Worm (Caenorhabditis elegans) whole organism, L4 larva: Measurements from ENCODE around the gene F46B6.9.

Experiments used
- F26F4.8 ChIP-seq: fragments of 200-800 bp; sonication (Bioruptor generic); conservative IDR thresholded peaks from 2 replicates; pipeline ENCODE4 v1.3.6; 2022; ENCODE audit warnings: missing genetic modification characterization, missing compliant biosample characterization
- F49E8.2 ChIP-seq: sonication (generic microtip); optimal IDR thresholded peaks from 2 replicates; lab custom pipeline; 2016; ENCODE audit warnings: missing compliant biosample characterization, mild to moderate bottlenecking, missing genetic modification characterization, borderline replicate concordance
- T20F7.1 ChIP-seq: fragments of 200-800 bp; sonication (Bioruptor generic); optimal IDR thresholded peaks from 2 replicates; lab custom pipeline; 2018; ENCODE audit warnings: mild to moderate bottlenecking, missing genetic modification characterization, missing compliant biosample characterization
- T26A8.4 ChIP-seq: fragments of 200-800 bp; sonication (Bioruptor generic); IDR thresholded peaks from 2 replicates; pipeline ENCODE4 v1.3.6; 2022; ENCODE audit warnings: missing genetic modification characterization, missing compliant biosample characterization
- aly-2 ChIP-seq: sonication (generic microtip); optimal IDR thresholded peaks from 2 replicates; lab custom pipeline; 2018; ENCODE audit warnings: missing biosample characterization, missing genetic modification characterization
- ceh-20 ChIP-seq: fragments of 200-800 bp; sonication (Bioruptor generic); IDR thresholded peaks from 2 replicates; pipeline ENCODE4 v1.3.6; 2022; ENCODE audit warnings: missing genetic modification reagents, missing genetic modification characterization, missing compliant biosample characterization
- ces-1 ChIP-seq: fragments of 150-350 bp; sonication (generic microtip); optimal IDR thresholded peaks from 4 replicates; lab custom pipeline; 2014; ENCODE audit warnings: missing biosample characterization, missing genetic modification reagents, missing genetic modification characterization
- cey-2 ChIP-seq: sonication (generic microtip); optimal IDR thresholded peaks from 3 replicates; lab custom pipeline; 2017; ENCODE audit warnings: missing genetic modification characterization, mild to moderate bottlenecking, missing compliant biosample characterization, antibody characterized with exemption, borderline replicate concordance; ENCODE audit not compliant: insufficient read depth
- daf-16 ChIP-seq, 3 experiments: sonication (generic microtip); optimal IDR thresholded peaks; 2 replicates each; lab custom pipeline; 2016 to 2017; ENCODE audit warnings: missing genetic modification characterization in 3 of 3, missing genetic modification reagents in 3 of 3, mild to moderate bottlenecking in 2 of 3, missing compliant biosample characterization in 2 of 3, missing biosample characterization in 1 of 3, moderate library complexity in 1 of 3
- dmd-6 ChIP-seq: fragments of 200-800 bp; sonication (Bioruptor generic); IDR thresholded peaks from 2 replicates; pipeline ENCODE4 v1.3.6; 2022; ENCODE audit warnings: missing genetic modification reagents, missing genetic modification characterization, missing compliant biosample characterization
- dve-1 ChIP-seq: sonication (generic microtip); optimal IDR thresholded peaks from 2 replicates; lab custom pipeline; 2017; ENCODE audit warnings: antibody characterized with exemption, mild to moderate bottlenecking, missing genetic modification characterization, missing compliant biosample characterization; ENCODE audit not compliant: insufficient read depth
- hlh-11 ChIP-seq: fragments of 200-800 bp; sonication (Bioruptor generic); optimal IDR thresholded peaks from 2 replicates; lab custom pipeline; 2018; ENCODE audit warnings: mild to moderate bottlenecking, missing genetic modification characterization, missing compliant biosample characterization
- hlh-30 ChIP-seq: sonication (generic microtip); optimal IDR thresholded peaks from 2 replicates; lab custom pipeline; 2017; ENCODE audit warnings: antibody characterized with exemption, mild to moderate bottlenecking, missing genetic modification characterization, missing compliant biosample characterization; ENCODE audit not compliant: insufficient read depth
- hmg-1.1 ChIP-seq: fragments of 200-800 bp; sonication (Bioruptor generic); IDR thresholded peaks from 2 replicates; pipeline ENCODE4 v1.3.6; 2022; ENCODE audit warnings: missing genetic modification reagents, missing genetic modification characterization, missing compliant biosample characterization
- jun-1 ChIP-seq: fragments of 150-350 bp; optimal IDR thresholded peaks from 2 replicates; lab custom pipeline; 2014; ENCODE audit warnings: missing biosample characterization, missing genetic modification reagents, missing genetic modification characterization
- lir-3 ChIP-seq: sonication (generic microtip); optimal IDR thresholded peaks from 2 replicates; lab custom pipeline; 2016; ENCODE audit warnings: mild to moderate bottlenecking, missing genetic modification characterization, missing compliant biosample characterization
- mdl-1 ChIP-seq, 2 experiments: fragments of 150-350 bp in 1 of 2; sonication (generic microtip) in 1 of 2; optimal IDR thresholded peaks; 2 replicates each; lab custom pipeline; 2014 to 2017; ENCODE audit warnings: missing biosample characterization in 2 of 2, missing genetic modification characterization in 2 of 2
- mxl-2 ChIP-seq: fragments of 200-800 bp; sonication (Bioruptor generic); conservative IDR thresholded peaks from 2 replicates; pipeline ENCODE4 v1.3.6; 2022; ENCODE audit warnings: missing genetic modification reagents, missing genetic modification characterization, missing compliant biosample characterization
- mxl-3 ChIP-seq: fragments of 200-800 bp; sonication (Bioruptor generic); optimal IDR thresholded peaks from 2 replicates; lab custom pipeline; 2018; ENCODE audit warnings: mild to moderate bottlenecking, missing genetic modification characterization, missing compliant biosample characterization
- nhr-102 ChIP-seq: sonication (generic microtip); optimal IDR thresholded peaks from 2 replicates; lab custom pipeline; 2016; ENCODE audit warnings: mild to moderate bottlenecking, missing genetic modification characterization, moderate library complexity, missing compliant biosample characterization
- nhr-11 ChIP-seq: fragments of 150-350 bp; optimal IDR thresholded peaks from 2 replicates; lab custom pipeline; 2014; ENCODE audit warnings: missing biosample characterization, missing genetic modification characterization
- nhr-28 ChIP-seq: fragments of 150-350 bp; optimal IDR thresholded peaks from 2 replicates; lab custom pipeline; 2014; ENCODE audit warnings: missing biosample characterization, missing genetic modification characterization
- nhr-42 ChIP-seq: fragments of 200-800 bp; sonication (Bioruptor generic); IDR thresholded peaks from 2 replicates; pipeline ENCODE4 v1.3.6; 2022; ENCODE audit warnings: missing genetic modification characterization, missing compliant biosample characterization
- nhr-76 ChIP-seq: fragments of 150-350 bp; optimal IDR thresholded peaks from 2 replicates; lab custom pipeline; 2014; ENCODE audit warnings: missing biosample characterization, missing genetic modification characterization
- nhr-77 ChIP-seq: fragments of 150-350 bp; optimal IDR thresholded peaks from 2 replicates; lab custom pipeline; 2014; ENCODE audit warnings: missing biosample characterization, missing genetic modification characterization
- php-3 ChIP-seq: fragments of 200-800 bp; sonication (Bioruptor generic); IDR thresholded peaks from 2 replicates; pipeline ENCODE4 v1.3.6; 2022; ENCODE audit warnings: missing genetic modification reagents, missing genetic modification characterization, missing compliant biosample characterization
- sdz-12 ChIP-seq: fragments of 200-800 bp; sonication (Bioruptor generic); optimal IDR thresholded peaks from 2 replicates; lab custom pipeline; 2018; ENCODE audit warnings: mild to moderate bottlenecking, missing genetic modification characterization, missing compliant biosample characterization
- spr-3 ChIP-seq: fragments of 200-800 bp; sonication (Bioruptor generic); optimal IDR thresholded peaks from 2 replicates; lab custom pipeline; 2018; ENCODE audit warnings: mild to moderate bottlenecking, missing genetic modification characterization, missing compliant biosample characterization
- unc-62 ChIP-seq, 3 experiments: fragments of 150-350 bp in 1 of 3; sonication (generic microtip); optimal IDR thresholded peaks in 2 of 3; peaks in 1 of 3; 1 replicate in 1 of 3; 2 replicates in 2 of 3; lab custom pipeline; 2014 to 2017; ENCODE audit warnings: missing biosample characterization in 3 of 3, missing genetic modification characterization in 3 of 3, missing genetic modification reagents in 3 of 3, missing genotype in 1 of 3
- vab-7 ChIP-seq: fragments of 200-800 bp; sonication (Bioruptor generic); IDR thresholded peaks from 2 replicates; pipeline ENCODE4 v1.3.6; 2022; ENCODE audit warnings: missing genetic modification reagents, missing genetic modification characterization, missing compliant biosample characterization
- zfp-3 ChIP-seq: fragments of 200-800 bp; sonication (Bioruptor generic); conservative IDR thresholded peaks from 2 replicates; pipeline ENCODE4 v1.3.6; 2022; ENCODE audit warnings: missing genetic modification reagents, missing genetic modification characterization, missing compliant biosample characterization
- ztf-7 ChIP-seq: fragments of 150-350 bp; optimal IDR thresholded peaks from 2 replicates; lab custom pipeline; 2014; ENCODE audit warnings: missing biosample characterization, missing genetic modification characterization

Gene F46B6.9

ce11 chrV:9789657-9790261, 6.9 kb upstream of the F46B6.9 start, which contains the start of gene ztf-7 (continued):
- TF ChIP-seq T26A8.4, result peak; percentile 96
- TF ChIP-seq nhr-76 (tag; lab: Kevin White, UChicago), result peak; percentile 48
- no peak for TF ChIP-seq sdz-12 (GFP tag; lab: Kevin White, UChicago)
- TF ChIP-seq F26F4.8 (GFP tag; lab: Robert Waterston, UW), result no peak
- peak; percentile 98 for TF ChIP-seq nhr-11

DNA sequence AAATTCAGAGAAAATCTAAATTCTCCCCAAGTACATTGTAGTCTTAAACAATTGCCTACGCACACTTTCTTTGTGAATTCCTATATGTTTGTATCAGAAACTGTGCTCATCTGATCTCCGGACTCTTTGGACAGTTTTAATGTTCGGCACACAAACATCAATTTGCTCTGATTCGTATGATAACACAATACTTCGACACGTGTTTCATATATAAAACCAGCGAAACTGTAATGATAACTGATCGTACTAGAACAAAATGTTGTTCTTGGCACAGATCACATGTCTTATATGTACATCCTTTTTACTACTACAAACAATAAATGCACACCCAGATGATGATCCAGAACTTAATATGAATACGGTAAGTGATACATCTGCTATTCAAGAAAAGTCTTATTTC, 5.3 kb upstream of the F46B6.9 start, which contains the start of gene lipl-2:
Gene lipl-2, plus strand, starts transcription at position 236 of the 400 bp plus-strand sequence.
- TF ChIP-seq mxl-3 (GFP tag; lab: Kevin White, UChicago) (peak; percentile 32), hlh-30 (tag; lab: Kevin White, UChicago) (peak; percentile 37), php-3 (GFP tag; lab: Robert Waterston, UW) (peak; percentile 69), mdl-1 (tag; optimal IDR thresholded peaks at IDR 0.05; lab: Kevin White, UChicago) (peak in 1 of 2 experiments; percentile 36), unc-62 (GFP tag; optimal IDR thresholded peaks at IDR 0.05 in 1 of 2; lab: Kevin White, UChicago) (peak in 1 of 2 experiments; percentile 26), unc-62 (tag; optimal IDR thresholded peaks at IDR 0.05; lab: Kevin White, UChicago) (no peak), F49E8.2 (tag; lab: Kevin White, UChicago) (no peak), daf-16 (GFP tag; optimal IDR thresholded peaks at IDR 0.05; lab: Kevin White, UChicago) (no peak), daf-16 (tag; optimal IDR thresholded peaks at IDR 0.05; lab: Kevin White, UChicago) (peak; percentile 90), hlh-11 (tag; lab: Kevin White, UChicago) (peak; percentile 82), dmd-6 (GFP tag; lab: Robert Waterston, UW) (peak; percentile 79), nhr-77 (peak; percentile 60), hmg-1.1 (GFP tag; lab: Robert Waterston, UW) (no peak), nhr-28 (tag; lab: Kevin White, UChicago) (peak; percentile 92), nhr-42 (GFP tag; lab: Robert Waterston, UW) (peak; percentile 62; the same call in 1 of the 2 replicates), nhr-102 (tag; lab: Kevin White, UChicago) (peak; percentile 3), ceh-20 (GFP tag; lab: Robert Waterston, UW) (no peak), aly-2 (no peak), cey-2 (tag; lab: Kevin White, UChicago) (no peak), dve-1 (tag; lab: Kevin White, UChicago) (peak; percentile 92), ztf-7 (tag; lab: Kevin White, UChicago) (no peak), vab-7 (GFP tag; lab: Robert Waterston, UW) (no peak), mxl-2 (GFP tag; lab: Robert Waterston, UW) (no peak), zfp-3 (GFP tag; lab: Robert Waterston, UW) (no peak), T20F7.1 (GFP tag; lab: Kevin White, UChicago) (peak; percentile 33), T26A8.4 (no peak)

DNA sequence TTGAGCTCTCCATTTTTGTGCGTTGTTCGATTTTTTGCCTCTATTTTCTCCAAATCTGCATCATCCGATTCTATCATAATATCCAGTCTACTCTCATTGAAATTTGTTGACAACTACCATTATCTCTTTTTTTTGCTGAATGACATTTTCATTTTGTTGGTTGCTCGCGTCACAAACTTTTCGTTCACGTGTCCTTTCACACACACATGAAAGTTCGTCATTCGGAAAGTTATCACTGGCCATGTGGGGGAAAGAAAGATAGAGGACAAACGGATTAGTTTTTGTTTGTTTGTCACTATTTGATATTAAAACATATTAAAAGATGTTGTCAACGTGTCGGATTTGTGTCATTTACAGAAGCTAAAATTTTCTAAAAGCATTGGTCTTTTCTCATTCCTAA, 1.7 kb upstream of the F46B6.9 start:
- TF ChIP-seq dmd-6 (GFP tag; lab: Robert Waterston, UW) (peak; percentile 56), ztf-7 (tag; lab: Kevin White, UChicago) (no peak), dve-1 (tag; lab: Kevin White, UChicago) (peak; percentile 65)

DNA sequence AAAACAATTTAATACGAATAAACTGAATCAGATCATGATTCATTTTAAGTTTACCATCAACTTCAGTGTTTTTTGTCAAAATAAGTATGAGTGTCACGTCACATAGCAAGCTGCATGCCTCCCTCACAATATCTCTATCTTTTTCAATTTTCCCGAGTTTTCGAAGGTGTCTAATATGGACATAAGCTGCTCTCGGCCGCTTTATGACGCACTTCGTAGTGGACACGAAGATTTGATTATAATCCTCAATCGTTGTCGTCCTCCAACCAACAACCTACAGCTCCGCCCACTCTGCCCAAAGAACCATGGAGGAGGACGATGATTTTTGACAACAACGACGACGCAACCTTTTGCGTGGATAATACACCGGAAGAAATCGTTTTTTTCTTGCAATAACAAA, 660 bp upstream of the F46B6.9 start:
- TF ChIP-seq jun-1 (tag; lab: Kevin White, UChicago), result no peak
- TF ChIP-seq lir-3 (tag; lab: Kevin White, UChicago), result no peak
- no peak for TF ChIP-seq ces-1 (GFP tag; lab: Kevin White, UChicago)
- TF ChIP-seq T26A8.4, result no peak
- TF ChIP-seq spr-3 (GFP tag; lab: Kevin White, UChicago), result no peak
- no peak for TF ChIP-seq cey-2 (tag; lab: Kevin White, UChicago)
- TF ChIP-seq hlh-30 (tag; lab: Kevin White, UChicago), result no peak
- TF ChIP-seq, all 104 proteins: peak for 0
